Fruit fly (Drosophila melanogaster) whole organism, embryonic: ENCODE results near the gene Spn28Dc.

Experiments
- Atf-2 ChIP-seq: fragments of 200-800 bp; sonication (Bioruptor generic); optimal IDR thresholded peaks from 2 replicates; lab custom pipeline; 2016; ENCODE audit warnings: missing biosample characterization, missing genetic modification characterization
- Atf3 ChIP-seq: fragments of 200-800 bp; sonication (Bioruptor generic); optimal IDR thresholded peaks from 3 replicates; lab custom pipeline; 2016; ENCODE audit warnings: missing biosample characterization, missing genetic modification characterization
- C15 ChIP-seq: fragments of 200-800 bp; sonication (Bioruptor generic); IDR thresholded peaks from 3 replicates; pipeline ENCODE4 v1.3.6; 2022; ENCODE audit warnings: missing biosample characterization, missing genetic modification characterization
- CG1233 ChIP-seq: fragments of 200-800 bp; sonication (Bioruptor generic); optimal IDR thresholded peaks from 4 replicates; lab custom pipeline; 2018; ENCODE audit warnings: missing biosample characterization, mild to moderate bottlenecking, missing genetic modification characterization
- CG12659 ChIP-seq: fragments of 200-800 bp; sonication (Bioruptor generic); optimal IDR thresholded peaks from 3 replicates; lab custom pipeline; 2017; ENCODE audit warnings: mild to moderate bottlenecking, missing biosample characterization, missing genetic modification reagents, missing genetic modification characterization
- CG15073 ChIP-seq: fragments of 200-800 bp; sonication (Bioruptor generic); optimal IDR thresholded peaks from 2 replicates; lab custom pipeline; 2016; ENCODE audit warnings: missing biosample characterization, missing genetic modification characterization
- CG1529 ChIP-seq: fragments of 200-800 bp; sonication (Bioruptor generic); optimal IDR thresholded peaks from 3 replicates; lab custom pipeline; 2018; ENCODE audit warnings: missing biosample characterization, missing genetic modification characterization
- CG15479 ChIP-seq: fragments of 200-800 bp; sonication (Bioruptor generic); optimal IDR thresholded peaks from 3 replicates; lab custom pipeline; 2019; ENCODE audit warnings: missing biosample characterization, mild to moderate bottlenecking, missing genetic modification characterization, moderate library complexity
- CG1647 ChIP-seq: fragments of 200-800 bp; sonication (Bioruptor generic); optimal IDR thresholded peaks from 3 replicates; lab custom pipeline; 2016; ENCODE audit warnings: missing biosample characterization, missing genetic modification characterization
- CG16779 ChIP-seq: fragments of 200-800 bp; sonication (Bioruptor generic); IDR thresholded peaks from 2 replicates; pipeline ENCODE4 v1.3.6; 2022; ENCODE audit warnings: missing biosample characterization, missing genetic modification characterization
- CG16863 ChIP-seq: fragments of 200-800 bp; sonication (Bioruptor generic); optimal IDR thresholded peaks from 3 replicates; lab custom pipeline; 2016; ENCODE audit warnings: missing biosample characterization, missing genetic modification characterization
- CG17912 ChIP-seq: fragments of 200-800 bp; sonication (Bioruptor generic); optimal IDR thresholded peaks from 2 replicates; lab custom pipeline; 2018; ENCODE audit warnings: missing biosample characterization, mild to moderate bottlenecking, missing genetic modification characterization
- CG18599 ChIP-seq: fragments of 200-800 bp; sonication (Bioruptor generic); optimal IDR thresholded peaks from 3 replicates; lab custom pipeline; 2017; ENCODE audit warnings: missing biosample characterization, missing genetic modification characterization, mild to moderate bottlenecking, moderate library complexity, missing genetic modification reagents
- CG31388 ChIP-seq: fragments of 200-800 bp; sonication (Bioruptor generic); optimal IDR thresholded peaks from 2 replicates; lab custom pipeline; 2016; ENCODE audit warnings: missing biosample characterization, missing genetic modification characterization
- CG3163 ChIP-seq: fragments of 200-800 bp; sonication (Bioruptor generic); optimal IDR thresholded peaks from 3 replicates; lab custom pipeline; 2016; ENCODE audit warnings: missing biosample characterization, missing genetic modification characterization
- CG3281 ChIP-seq: fragments of 200-800 bp; sonication (Bioruptor generic); optimal IDR thresholded peaks from 3 replicates; lab custom pipeline; 2017; ENCODE audit warnings: missing biosample characterization, mild to moderate bottlenecking, missing genetic modification characterization
- CG3726 ChIP-seq: fragments of 200-800 bp; sonication (Bioruptor generic); IDR thresholded peaks from 3 replicates; pipeline ENCODE4, ENCODE4 v1.3.6; 2022; ENCODE audit warnings: missing biosample characterization, missing genetic modification characterization
- CG4404 ChIP-seq: fragments of 200-800 bp; sonication (Bioruptor generic); IDR thresholded peaks from 2 replicates; pipeline ENCODE4 v1.3.6; 2022; ENCODE audit warnings: missing biosample characterization, missing genetic modification characterization
- CG8281 ChIP-seq: fragments of 200-800 bp; sonication (Bioruptor generic); optimal IDR thresholded peaks from 2 replicates; lab custom pipeline; 2018; ENCODE audit warnings: missing biosample characterization, mild to moderate bottlenecking, missing genetic modification characterization, moderate library complexity
- CG8359 ChIP-seq: fragments of 200-800 bp; sonication (Bioruptor generic); optimal IDR thresholded peaks from 2 replicates; lab custom pipeline; 2017; ENCODE audit warnings: missing biosample characterization, mild to moderate bottlenecking, missing genetic modification characterization, borderline replicate concordance
- CG8388 ChIP-seq: fragments of 200-800 bp; sonication (Bioruptor generic); optimal IDR thresholded peaks from 2 replicates; lab custom pipeline; 2019; ENCODE audit warnings: missing biosample characterization, mild to moderate bottlenecking, missing genetic modification characterization, moderate library complexity
- CG9215 ChIP-seq: fragments of 200-800 bp; sonication (Bioruptor generic); IDR thresholded peaks from 2 replicates; pipeline ENCODE4 v1.3.6; 2022; ENCODE audit warnings: missing biosample characterization, missing genetic modification characterization
- CG9437 ChIP-seq: fragments of 200-800 bp; sonication (Bioruptor generic); optimal IDR thresholded peaks from 2 replicates; lab custom pipeline; 2018; ENCODE audit warnings: missing biosample characterization, mild to moderate bottlenecking, missing genetic modification characterization
- D ChIP-seq, 2 experiments: fragments of 200-800 bp in 1 of 2; fragments of >200 bp in 1 of 2; sonication (Bioruptor generic) in 1 of 2; optimal IDR thresholded peaks; 2 replicates in 1 of 2; 3 replicates in 1 of 2; lab custom pipeline; 2017; ENCODE audit warnings: mild to moderate bottlenecking in 1 of 2, missing biosample characterization in 1 of 2, missing genetic modification characterization in 1 of 2, missing genetic modification reagents in 1 of 2
- D19B ChIP-seq: fragments of 200-800 bp; sonication (Bioruptor generic); optimal IDR thresholded peaks from 2 replicates; lab custom pipeline; 2017; ENCODE audit warnings: missing biosample characterization, mild to moderate bottlenecking, missing genetic modification characterization
- Dll ChIP-seq: fragments of 200-800 bp; sonication (Bioruptor generic); IDR thresholded peaks from 4 replicates; pipeline ENCODE4 v1.3.6; 2022; ENCODE audit warnings: missing biosample characterization, missing genetic modification characterization; ENCODE audit not compliant: partially characterized antibody
- GATAe ChIP-seq: fragments of 200-800 bp; sonication (Bioruptor generic); conservative IDR thresholded peaks from 2 replicates; pipeline ENCODE4 v1.3.6; 2022; ENCODE audit warnings: missing biosample characterization, missing genetic modification characterization
- Gsc ChIP-seq: fragments of 200-800 bp; sonication (Bioruptor generic); IDR thresholded peaks from 2 replicates; pipeline ENCODE4 v1.3.6; 2022; ENCODE audit warnings: missing biosample characterization, missing genetic modification characterization
- HLH54F ChIP-seq: fragments of 200-800 bp; sonication (Bioruptor generic); optimal IDR thresholded peaks from 3 replicates; lab custom pipeline; 2016; ENCODE audit warnings: missing biosample characterization, missing genetic modification characterization
- Hand ChIP-seq: fragments of 200-800 bp; sonication (Bioruptor generic); optimal IDR thresholded peaks from 2 replicates; lab custom pipeline; 2017; ENCODE audit warnings: mild to moderate bottlenecking, missing biosample characterization, missing genetic modification reagents, missing genetic modification characterization
- Hr3 ChIP-seq: fragments of 200-800 bp; sonication (Bioruptor generic); optimal IDR thresholded peaks from 3 replicates; lab custom pipeline; 2016; ENCODE audit warnings: missing biosample characterization, missing genetic modification characterization
- MESR4 ChIP-seq: fragments of 200-800 bp; sonication (Bioruptor generic); optimal IDR thresholded peaks from 2 replicates; lab custom pipeline; 2018; ENCODE audit warnings: missing biosample characterization, mild to moderate bottlenecking, missing genetic modification characterization, moderate library complexity
- Med ChIP-seq: fragments of 200-800 bp; sonication (Bioruptor generic); peaks from one replicate; lab custom pipeline; 2016; ENCODE audit warnings: missing biosample characterization, missing genetic modification characterization, mild to moderate bottlenecking, inconsistent platforms, moderate library complexity
- Meics ChIP-seq: fragments of 200-800 bp; sonication (Bioruptor generic); optimal IDR thresholded peaks from 2 replicates; lab custom pipeline; 2017; ENCODE audit warnings: missing biosample characterization, mild to moderate bottlenecking, missing genetic modification characterization
- NC2α ChIP-seq: fragments of 200-800 bp; sonication (Bioruptor generic); optimal IDR thresholded peaks from 2 replicates; lab custom pipeline; 2016; ENCODE audit warnings: missing biosample characterization, missing genetic modification characterization
- Oaz ChIP-seq: fragments of 200-800 bp; sonication (Bioruptor generic); IDR thresholded peaks from 2 replicates; pipeline ENCODE4 v1.3.6; 2022; ENCODE audit warnings: missing biosample characterization, missing genetic modification characterization
- Sry-β ChIP-seq: fragments of 200-800 bp; sonication (Bioruptor generic); optimal IDR thresholded peaks from 2 replicates; lab custom pipeline; 2018; ENCODE audit warnings: missing biosample characterization, mild to moderate bottlenecking, missing genetic modification characterization, moderate library complexity
- Sry-δ ChIP-seq: fragments of 200-800 bp; sonication (Bioruptor generic); optimal IDR thresholded peaks from 2 replicates; lab custom pipeline; 2016; ENCODE audit warnings: missing biosample characterization, missing genetic modification characterization
- TFAM ChIP-seq: fragments of 200-800 bp; sonication (Bioruptor generic); optimal IDR thresholded peaks from 2 replicates; lab custom pipeline; 2017; ENCODE audit warnings: missing biosample characterization, missing genetic modification characterization, inconsistent platforms
- bcd ChIP-seq: fragments of 200-800 bp; sonication (Bioruptor generic); optimal IDR thresholded peaks from 2 replicates; lab custom pipeline; 2017; ENCODE audit warnings: missing biosample characterization, mild to moderate bottlenecking, missing genetic modification characterization
- exex ChIP-seq: fragments of 200-800 bp; sonication (Bioruptor generic); optimal IDR thresholded peaks from 4 replicates; lab custom pipeline; 2018; ENCODE audit warnings: missing biosample characterization, mild to moderate bottlenecking, missing genetic modification characterization, moderate library complexity
- grn ChIP-seq: fragments of 200-800 bp; sonication (Bioruptor generic); optimal IDR thresholded peaks from 3 replicates; lab custom pipeline; 2017; ENCODE audit warnings: missing biosample characterization, missing genetic modification characterization
- ken ChIP-seq: fragments of 200-800 bp; sonication (Bioruptor generic); IDR thresholded peaks from 3 replicates; pipeline ENCODE4 v1.3.6; 2022; ENCODE audit warnings: missing biosample characterization, missing genetic modification characterization
- klu ChIP-seq: fragments of 200-800 bp; sonication (Bioruptor generic); IDR thresholded peaks from 2 replicates; pipeline ENCODE4 v1.3.6; 2022; ENCODE audit warnings: missing biosample characterization, missing genetic modification characterization
- slou ChIP-seq: fragments of 200-800 bp; sonication (Bioruptor generic); optimal IDR thresholded peaks from 3 replicates; lab custom pipeline; 2016; ENCODE audit warnings: missing biosample characterization, missing genetic modification characterization
- tin ChIP-seq: fragments of 200-800 bp; sonication (Bioruptor generic); optimal IDR thresholded peaks from 3 replicates; lab custom pipeline; 2016; ENCODE audit warnings: missing biosample characterization, missing genetic modification characterization
- tio ChIP-seq: fragments of 200-800 bp; sonication (Bioruptor generic); optimal IDR thresholded peaks from 2 replicates; lab custom pipeline; 2017; ENCODE audit warnings: missing biosample characterization, missing genetic modification characterization, inconsistent platforms
- tll ChIP-seq, 2 experiments: fragments of 200-800 bp in 1 of 2; fragments of >200 bp in 1 of 2; sonication (Bioruptor generic) in 1 of 2; optimal IDR thresholded peaks; 2 replicates each; lab custom pipeline; 2017 to 2019; ENCODE audit warnings: missing biosample characterization in 2 of 2, missing genetic modification characterization in 2 of 2, mild to moderate bottlenecking in 1 of 2, moderate library complexity in 1 of 2
- trh ChIP-seq: fragments of 200-800 bp; sonication (Bioruptor generic); optimal IDR thresholded peaks from 2 replicates; lab custom pipeline; 2016; ENCODE audit warnings: missing biosample characterization, missing genetic modification characterization
- twi ChIP-seq: fragments of 200-800 bp; optimal IDR thresholded peaks from 2 replicates; lab custom pipeline; 2019; ENCODE audit warnings: missing biosample characterization, mild to moderate bottlenecking, missing genetic modification characterization, moderate library complexity

Gene Spn28Dc

DNA sequence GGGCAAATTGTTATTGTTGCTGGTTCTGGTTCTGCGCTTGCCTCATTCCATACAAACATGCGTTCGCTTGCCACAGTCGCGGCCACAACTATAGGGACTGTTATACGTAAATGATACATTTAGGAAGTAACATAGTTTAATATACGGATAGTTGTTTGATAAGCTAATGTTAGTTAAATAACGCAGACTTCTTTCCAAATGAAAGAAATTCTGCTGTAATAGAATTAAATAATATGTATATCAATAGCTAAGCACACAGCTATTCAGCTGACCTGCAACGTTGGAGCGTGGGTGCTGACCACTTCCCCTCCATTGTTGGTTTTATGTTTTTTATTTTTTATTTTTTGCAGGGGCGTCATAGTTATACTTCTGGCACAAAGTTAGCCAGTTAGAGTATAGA lies 27.7 kb upstream of the Spn28Dc start (continued):
- TF ChIP-seq Sry-β (GFP tag; lab: Kevin White, UChicago), result no peak
- TF ChIP-seq bcd, result peak; percentile 32
- peak; percentile 29 for TF ChIP-seq tio (GFP tag; lab: Kevin White, UChicago)
- TF ChIP-seq GATAe, result no peak
- TF ChIP-seq CG3281, result peak; percentile 59
- TF ChIP-seq Oaz (GFP tag; lab: Robert Waterston, UW), result 0 out of 2 replicates have a peak, but pooled peaks have one; percentile 29
- TF ChIP-seq D19B (GFP tag; lab: Kevin White, UChicago), result peak; percentile 34
- no peak for TF ChIP-seq CG8281 (tag; lab: Kevin White, UChicago)
- TF ChIP-seq Hr3, result peak; percentile 35
- no peak for TF ChIP-seq ken (GFP tag; lab: Robert Waterston, UW)
- peak; percentile 53 for TF ChIP-seq Meics (GFP tag; lab: Kevin White, UChicago)
- no peak for TF ChIP-seq twi (tag; lab: Kevin White, UChicago)
- TF ChIP-seq C15, result 0 out of 3 replicates have a peak, but pooled peaks have one; percentile 26
- TF ChIP-seq CG17912 (GFP tag; lab: Kevin White, UChicago), result no peak
- TF ChIP-seq Dll (GFP tag; lab: Robert Waterston, UW), result no peak
- TF ChIP-seq CG16863 (GFP tag; lab: Kevin White, UChicago), result peak; percentile 41
- TF ChIP-seq Hand, result peak; percentile 38
- TF ChIP-seq CG3163, result no peak
- no peak for TF ChIP-seq MESR4 (GFP tag; lab: Kevin White, UChicago)
- no peak for TF ChIP-seq CG16779
- peak; percentile 50 for TF ChIP-seq CG1233
- TF ChIP-seq D (optimal IDR thresholded peaks at IDR 0.05; lab: Kevin White, UChicago), result no peak
- peak; percentile 25 for TF ChIP-seq D (GFP tag; optimal IDR thresholded peaks at IDR 0.05; lab: Kevin White, UChicago)
- TF ChIP-seq klu (GFP tag; lab: Robert Waterston, UW), result no peak; the same call in 1 of the 2 replicates
- TF ChIP-seq CG9215 (GFP tag; lab: Robert Waterston, UW), result peak; percentile 49
- TF ChIP-seq CG15073 (GFP tag; lab: Kevin White, UChicago), result no peak
- peak; percentile 30 for TF ChIP-seq CG9437
- TF ChIP-seq TFAM (GFP tag; lab: Kevin White, UChicago), result no peak
- TF ChIP-seq Gsc (GFP tag; lab: Robert Waterston, UW), result no peak
- peak; percentile 28 for TF ChIP-seq CG1647
- peak; percentile 20 for TF ChIP-seq HLH54F (GFP tag; lab: Kevin White, UChicago)
- peak; percentile 28 for TF ChIP-seq Atf-2
- peak; percentile 42 for TF ChIP-seq CG12659 (GFP tag; lab: Kevin White, UChicago)
- no peak for TF ChIP-seq CG31388
- TF ChIP-seq Sry-δ (GFP tag; lab: Kevin White, UChicago), result peak; percentile 10
- TF ChIP-seq grn (GFP tag; lab: Kevin White, UChicago), result no peak
- TF ChIP-seq trh (GFP tag; lab: Kevin White, UChicago), result no peak
- peak; percentile 74 for TF ChIP-seq CG18599 (GFP tag; lab: Kevin White, UChicago)
- no peak for TF ChIP-seq CG1529 (GFP tag; lab: Kevin White, UChicago)
- peak; percentile 54 for TF ChIP-seq CG8388
- no peak for TF ChIP-seq slou (GFP tag; lab: Kevin White, UChicago)
- TF ChIP-seq CG4404 (GFP tag; lab: Robert Waterston, UW), result no peak
- no peak for TF ChIP-seq NC2α
- no peak for TF ChIP-seq Atf3 (GFP tag; lab: Kevin White, UChicago)
- TF ChIP-seq Med (GFP tag; lab: Kevin White, UChicago), result peak; percentile 89
- no peak for TF ChIP-seq CG8359 (GFP tag; lab: Kevin White, UChicago)
- no peak for TF ChIP-seq CG15479
- TF ChIP-seq tin (GFP tag; lab: Kevin White, UChicago), result peak; percentile 37
- TF ChIP-seq CG3726 (GFP tag; lab: Robert Waterston, UW), result 0 out of 3 replicates have a peak, but pooled peaks have one; percentile 43
- TF ChIP-seq exex (tag; lab: Kevin White, UChicago), result no peak
- no peak for TF ChIP-seq tll (GFP tag; optimal IDR thresholded peaks at IDR 0.05; lab: Kevin White, UChicago)
